Worm (Caenorhabditis elegans): ENCODE data around the gene C56E10.3.

ce11 chrX:6637933-6638332, 7.5 kb upstream of the C56E10.3 start:
- TF ChIP-seq ceh-18 (tag; optimal IDR thresholded peaks at IDR 0.05): no peak
- no peak for TF ChIP-seq lim-6 (tag; optimal IDR thresholded peaks at IDR 0.05)
- TF ChIP-seq elt-2 (tag; optimal IDR thresholded peaks at IDR 0.05): no peak
- no peak for TF ChIP-seq lin-11 (tag; optimal IDR thresholded peaks at IDR 0.05)
- TF ChIP-seq unc-3 (GFP tag; conservative IDR thresholded peaks at IDR 0.05): no peak
- TF ChIP-seq unc-3 (tag; optimal IDR thresholded peaks at IDR 0.05): no peak
- no peak for TF ChIP-seq fkh-10 (GFP tag; optimal IDR thresholded peaks at IDR 0.05)
- no peak for TF ChIP-seq pha-4 (tag; optimal IDR thresholded peaks at IDR 0.05)
- no peak for TF ChIP-seq Y22D7AL.16 (tag; optimal IDR thresholded peaks at IDR 0.05)

All from whole organism, late embryonic.